Worm (Caenorhabditis elegans) whole organism, L4 larva: ENCODE measurements around the gene C03A7.13.
A peak's percentile ranks its signal among the peaks of the same experiment; 100 is the strongest.

Experiments
- F26F4.8 ChIP-seq: fragments of 200-800 bp; sonication (Bioruptor generic); conservative IDR thresholded peaks from 2 replicates; pipeline ENCODE4 v1.3.6; 2022; ENCODE audit warnings: missing genetic modification characterization, missing compliant biosample characterization
- F37D6.2 ChIP-seq: sonication (generic microtip); optimal IDR thresholded peaks from 2 replicates; lab custom pipeline; 2016; ENCODE audit warnings: mild to moderate bottlenecking, missing genetic modification characterization, missing compliant biosample characterization
- T20F7.1 ChIP-seq: fragments of 200-800 bp; sonication (Bioruptor generic); optimal IDR thresholded peaks from 2 replicates; lab custom pipeline; 2018; ENCODE audit warnings: mild to moderate bottlenecking, missing genetic modification characterization, missing compliant biosample characterization
- Y105C5A.15 ChIP-seq: fragments of 200-800 bp; sonication (Bioruptor generic); IDR thresholded peaks from 2 replicates; pipeline ENCODE4 v1.3.6; 2022; ENCODE audit warnings: missing genetic modification characterization, missing compliant biosample characterization
- ZK546.5 ChIP-seq, 2 experiments: sonication (generic microtip); optimal IDR thresholded peaks; 2 replicates each; lab custom pipeline; 2017; ENCODE audit warnings: missing biosample characterization in 2 of 2, missing genetic modification characterization in 2 of 2
- aha-1 ChIP-seq: fragments of 150-350 bp; peaks from one replicate; lab custom pipeline; 2014; ENCODE audit warnings: missing biosample characterization, missing genetic modification characterization
- ceh-32 ChIP-seq: sonication (generic microtip); optimal IDR thresholded peaks from 2 replicates; lab custom pipeline; 2016; ENCODE audit warnings: mild to moderate bottlenecking, missing genetic modification characterization, missing compliant biosample characterization; ENCODE audit not compliant: poor library complexity
- cey-2 ChIP-seq: sonication (generic microtip); optimal IDR thresholded peaks from 3 replicates; lab custom pipeline; 2017; ENCODE audit warnings: missing genetic modification characterization, mild to moderate bottlenecking, missing compliant biosample characterization, antibody characterized with exemption, borderline replicate concordance; ENCODE audit not compliant: insufficient read depth
- ctbp-1 ChIP-seq: fragments of 200-800 bp; sonication (Bioruptor generic); IDR thresholded peaks from 2 replicates; pipeline ENCODE4 v1.3.6; 2022; ENCODE audit warnings: missing genetic modification reagents, missing genetic modification characterization, missing compliant biosample characterization
- dve-1 ChIP-seq: sonication (generic microtip); optimal IDR thresholded peaks from 2 replicates; lab custom pipeline; 2017; ENCODE audit warnings: antibody characterized with exemption, mild to moderate bottlenecking, missing genetic modification characterization, missing compliant biosample characterization; ENCODE audit not compliant: insufficient read depth
- egl-43 ChIP-seq: fragments of 200-800 bp; sonication (Bioruptor generic); IDR thresholded peaks from 2 replicates; pipeline ENCODE4 v1.3.6; 2022; ENCODE audit warnings: missing genetic modification reagents, missing genetic modification characterization, missing compliant biosample characterization
- hlh-11 ChIP-seq: fragments of 200-800 bp; sonication (Bioruptor generic); optimal IDR thresholded peaks from 2 replicates; lab custom pipeline; 2018; ENCODE audit warnings: mild to moderate bottlenecking, missing genetic modification characterization, missing compliant biosample characterization
- lim-7 ChIP-seq: fragments of 200-800 bp; sonication (Bioruptor generic); IDR thresholded peaks from 2 replicates; pipeline ENCODE4 v1.3.6; 2022; ENCODE audit warnings: missing genetic modification characterization, missing compliant biosample characterization
- lin-15B ChIP-seq: fragments of 150-350 bp; sonication (generic microtip); optimal IDR thresholded peaks from 3 replicates; lab custom pipeline; 2014; ENCODE audit warnings: missing biosample characterization, missing genetic modification characterization
- lin-29 ChIP-seq: fragments of 200-800 bp; sonication (Bioruptor generic); IDR thresholded peaks from 2 replicates; pipeline ENCODE4 v1.3.6; 2022; ENCODE audit warnings: missing genetic modification reagents, missing genetic modification characterization, missing compliant biosample characterization
- lin-39 ChIP-seq: fragments of 150-350 bp; optimal IDR thresholded peaks from 2 replicates; lab custom pipeline; 2014; ENCODE audit warnings: missing biosample characterization, missing genetic modification reagents, missing genetic modification characterization
- lir-3 ChIP-seq: sonication (generic microtip); optimal IDR thresholded peaks from 2 replicates; lab custom pipeline; 2016; ENCODE audit warnings: mild to moderate bottlenecking, missing genetic modification characterization, missing compliant biosample characterization
- lsy-2 ChIP-seq, 2 experiments: fragments of 150-350 bp in 1 of 2; sonication (generic microtip) in 1 of 2; optimal IDR thresholded peaks; 2 replicates each; lab custom pipeline; 2014 to 2017; ENCODE audit warnings: missing biosample characterization in 2 of 2, missing genetic modification characterization in 2 of 2
- mdl-1 ChIP-seq, 2 experiments: fragments of 150-350 bp in 1 of 2; sonication (generic microtip) in 1 of 2; optimal IDR thresholded peaks; 2 replicates each; lab custom pipeline; 2014 to 2017; ENCODE audit warnings: missing biosample characterization in 2 of 2, missing genetic modification characterization in 2 of 2
- mes-2 ChIP-seq: sonication (generic microtip); optimal IDR thresholded peaks from 2 replicates; lab custom pipeline; 2016; ENCODE audit warnings: missing genotype, mild to moderate bottlenecking, missing genetic modification characterization, missing compliant biosample characterization; ENCODE audit not compliant: poor library complexity, severe bottlenecking
- nhr-111 ChIP-seq: fragments of 200-800 bp; sonication (Bioruptor generic); optimal IDR thresholded peaks from 2 replicates; lab custom pipeline; 2018; ENCODE audit warnings: mild to moderate bottlenecking, missing genetic modification characterization, missing compliant biosample characterization
- nhr-25 ChIP-seq: sonication (generic microtip); optimal IDR thresholded peaks from 2 replicates; lab custom pipeline; 2017; ENCODE audit warnings: missing genetic modification characterization, mild to moderate bottlenecking, missing compliant biosample characterization, antibody characterized with exemption, moderate library complexity, borderline replicate concordance; ENCODE audit not compliant: insufficient read depth
- nhr-42 ChIP-seq: fragments of 200-800 bp; sonication (Bioruptor generic); IDR thresholded peaks from 2 replicates; pipeline ENCODE4 v1.3.6; 2022; ENCODE audit warnings: missing genetic modification characterization, missing compliant biosample characterization
- snpc-1.2 ChIP-seq: fragments of 200-800 bp; sonication (Bioruptor generic); IDR thresholded peaks from 2 replicates; pipeline ENCODE4 v1.3.6; 2022; ENCODE audit warnings: missing genetic modification reagents, missing genetic modification characterization, missing compliant biosample characterization
- spr-3 ChIP-seq: fragments of 200-800 bp; sonication (Bioruptor generic); optimal IDR thresholded peaks from 2 replicates; lab custom pipeline; 2018; ENCODE audit warnings: mild to moderate bottlenecking, missing genetic modification characterization, missing compliant biosample characterization
- tag-97 ChIP-seq: fragments of 200-800 bp; sonication (Bioruptor generic); IDR thresholded peaks from 2 replicates; pipeline ENCODE4 v1.3.6; 2022; ENCODE audit warnings: missing genetic modification characterization, missing compliant biosample characterization
- tra-1 ChIP-seq: fragments of 200-800 bp; sonication (Bioruptor generic); IDR thresholded peaks from 2 replicates; pipeline ENCODE4 v1.3.6; 2022; ENCODE audit warnings: missing genetic modification reagents, missing genetic modification characterization, missing compliant biosample characterization
- unc-62 ChIP-seq, 3 experiments: fragments of 150-350 bp in 1 of 3; sonication (generic microtip); optimal IDR thresholded peaks in 2 of 3; peaks in 1 of 3; 1 replicate in 1 of 3; 2 replicates in 2 of 3; lab custom pipeline; 2014 to 2017; ENCODE audit warnings: missing biosample characterization in 3 of 3, missing genetic modification characterization in 3 of 3, missing genetic modification reagents in 3 of 3, missing genotype in 1 of 3
- zag-1 ChIP-seq: fragments of 150-350 bp; optimal IDR thresholded peaks from 2 replicates; lab custom pipeline; 2014; ENCODE audit warnings: missing biosample characterization, missing genetic modification characterization
- zfp-3 ChIP-seq: fragments of 200-800 bp; sonication (Bioruptor generic); conservative IDR thresholded peaks from 2 replicates; pipeline ENCODE4 v1.3.6; 2022; ENCODE audit warnings: missing genetic modification reagents, missing genetic modification characterization, missing compliant biosample characterization
- ztf-7 ChIP-seq: fragments of 150-350 bp; optimal IDR thresholded peaks from 2 replicates; lab custom pipeline; 2014; ENCODE audit warnings: missing biosample characterization, missing genetic modification characterization

C03A7.13 gene

ce11 chrV:5161792-5162191 lies 30.6 kb downstream of the C03A7.13 start, which contains the start of gene abu-6:
Gene abu-6, minus strand, starts transcription at chrV:5161892.
- TF ChIP-seq spr-3 (GFP tag; lab: Kevin White, UChicago) (no peak), nhr-25 (tag; lab: Kevin White, UChicago) (no peak), lin-29 (no peak), cey-2 (tag; lab: Kevin White, UChicago) (no peak), ZK546.5 (tag; optimal IDR thresholded peaks at IDR 0.05; lab: Kevin White, UChicago) (no peak), mes-2 (tag; lab: Kevin White, UChicago) (no peak), hlh-11 (tag; lab: Kevin White, UChicago) (no peak), nhr-42 (GFP tag; lab: Robert Waterston, UW) (no peak), nhr-111 (GFP tag; lab: Kevin White, UChicago) (no peak), snpc-1.2 (GFP tag; lab: Robert Waterston, UW) (no peak)

- TF ChIP-seq ctbp-1 (GFP tag; lab: Robert Waterston, UW) (no peak), snpc-1.2 (GFP tag; lab: Robert Waterston, UW) (no peak), lim-7 (GFP tag; lab: Robert Waterston, UW) (0 out of 2 replicates have a peak, but pooled peaks have one; percentile 8)
- TF ChIP-seq, all 104 proteins: peak for 1
Observed at ce11 chrV:5158302-5158701, 34.0 kb downstream of the C03A7.13 start, which contains the start of gene abu-15. Gene abu-15, plus strand, starts transcription at chrV:5158602.

ce11 chrV:5157660-5158059 lies 34.7 kb downstream of the C03A7.13 start, which contains the start of gene srx-39:
Gene srx-39, minus strand, starts transcription at chrV:5157760.
- TF ChIP-seq lin-39 (tag; lab: Kevin White, UChicago) (no peak), lin-15B (tag; lab: Kevin White, UChicago) (no peak), tra-1 (GFP tag; lab: Robert Waterston, UW) (no peak), dve-1 (no peak), ceh-32 (tag; lab: Kevin White, UChicago) (no peak), F26F4.8 (GFP tag; lab: Robert Waterston, UW) (no peak), mdl-1 (tag; optimal IDR thresholded peaks at IDR 0.05; lab: Kevin White, UChicago) (no peak)

- no peak for TF ChIP-seq tag-97
- TF ChIP-seq egl-43: no peak
- no peak for TF ChIP-seq lir-3 (tag; lab: Kevin White, UChicago)
- no peak for TF ChIP-seq zfp-3 (GFP tag; lab: Robert Waterston, UW)
- no peak for TF ChIP-seq zag-1 (tag; lab: Kevin White, UChicago)
- no peak for TF ChIP-seq lim-7 (GFP tag; lab: Robert Waterston, UW)
- TF ChIP-seq aha-1 (tag; lab: Kevin White, UChicago): no peak
- no peak for TF ChIP-seq Y105C5A.15
- no peak for TF ChIP-seq ztf-7 (tag; lab: Kevin White, UChicago)
- TF ChIP-seq, all 104 proteins: peak for 0
Observed at ce11 chrV:5155516-5155915, 36.8 kb downstream of the C03A7.13 start, which contains the start of gene srx-38. Gene srx-38, minus strand, starts transcription at chrV:5155616.

ce11 chrV:5150880-5151279 lies 41.5 kb downstream of the C03A7.13 start, which contains the start of gene srh-130:
Gene srh-130, plus strand, starts transcription at chrV:5151180.
- no peak for TF ChIP-seq F37D6.2 (tag; lab: Kevin White, UChicago)
- no peak for TF ChIP-seq lsy-2 (tag; optimal IDR thresholded peaks at IDR 0.05; lab: Kevin White, UChicago)
- TF ChIP-seq unc-62 (GFP tag; optimal IDR thresholded peaks at IDR 0.05 in 1 of 2; lab: Kevin White, UChicago): peak in 1 of 2 experiments; percentile 0
- TF ChIP-seq unc-62 (tag; optimal IDR thresholded peaks at IDR 0.05; lab: Kevin White, UChicago): no peak
- TF ChIP-seq T20F7.1 (GFP tag; lab: Kevin White, UChicago): no peak
